Fruit fly (Drosophila melanogaster) whole organism, pupa: ENCODE measurements around the gene rgn.

Experiments used
- CG12605 ChIP-seq: fragments of 200-800 bp; sonication (Bioruptor generic); IDR thresholded peaks from 2 replicates; pipeline ENCODE4 v1.3.6; 2022; ENCODE audit warnings: missing biosample characterization, missing genetic modification characterization
- CG13204 ChIP-seq: fragments of 200-800 bp; sonication (Bioruptor generic); optimal IDR thresholded peaks from 2 replicates; lab custom pipeline; 2018; ENCODE audit warnings: missing biosample characterization, mild to moderate bottlenecking, missing genetic modification characterization, moderate library complexity
- CG14655 ChIP-seq: fragments of 200-800 bp; sonication (Bioruptor generic); optimal IDR thresholded peaks from 3 replicates; lab custom pipeline; 2017; ENCODE audit warnings: mild to moderate bottlenecking, missing biosample characterization, missing genetic modification reagents, missing genetic modification characterization
- CG15710 ChIP-seq: fragments of 200-800 bp; sonication (Bioruptor generic); optimal IDR thresholded peaks from 2 replicates; lab custom pipeline; 2018; ENCODE audit warnings: missing biosample characterization, mild to moderate bottlenecking, missing genetic modification characterization, moderate library complexity
- CG34367 ChIP-seq: fragments of 200-800 bp; sonication (Bioruptor generic); optimal IDR thresholded peaks from 2 replicates; lab custom pipeline; 2018; ENCODE audit warnings: missing biosample characterization, mild to moderate bottlenecking, missing genetic modification characterization
- CG4496 ChIP-seq: fragments of 200-800 bp; sonication (Bioruptor generic); IDR thresholded peaks from 3 replicates; pipeline ENCODE4 v1.3.6; 2022; ENCODE audit warnings: missing biosample characterization, missing genetic modification characterization
- CG8159 ChIP-seq: fragments of 200-800 bp; sonication (Bioruptor generic); optimal IDR thresholded peaks from 3 replicates; lab custom pipeline; 2018; ENCODE audit warnings: missing biosample characterization, mild to moderate bottlenecking, missing genetic modification characterization, moderate library complexity
- CG9948 ChIP-seq: fragments of 200-800 bp; sonication (Bioruptor generic); optimal IDR thresholded peaks from 2 replicates; lab custom pipeline; 2018; ENCODE audit warnings: missing biosample characterization, mild to moderate bottlenecking, missing genetic modification characterization, moderate library complexity
- D1 ChIP-seq: fragments of 200-800 bp; sonication (Bioruptor generic); optimal IDR thresholded peaks from 2 replicates; lab custom pipeline; 2018; ENCODE audit warnings: missing biosample characterization, mild to moderate bottlenecking, missing genetic modification characterization, moderate library complexity
- Ets98B ChIP-seq: fragments of 200-800 bp; sonication (Bioruptor generic); IDR thresholded peaks from 2 replicates; pipeline ENCODE4 v1.3.6; 2022; ENCODE audit warnings: missing biosample characterization, missing genetic modification characterization
- Pif1A ChIP-seq: fragments of 200-800 bp; sonication (Bioruptor generic); optimal IDR thresholded peaks from 3 replicates; lab custom pipeline; 2016; ENCODE audit warnings: missing biosample characterization, missing genetic modification characterization
- Pif1B ChIP-seq: fragments of 200-800 bp; sonication (Bioruptor generic); optimal IDR thresholded peaks from 3 replicates; lab custom pipeline; 2016; ENCODE audit warnings: missing biosample characterization, missing genetic modification characterization
- fd96Ca ChIP-seq: fragments of 200-800 bp; sonication (Bioruptor generic); IDR thresholded peaks from 3 replicates; pipeline ENCODE4 v1.3.6; 2022; ENCODE audit warnings: missing biosample characterization, missing genetic modification characterization

DNA sequence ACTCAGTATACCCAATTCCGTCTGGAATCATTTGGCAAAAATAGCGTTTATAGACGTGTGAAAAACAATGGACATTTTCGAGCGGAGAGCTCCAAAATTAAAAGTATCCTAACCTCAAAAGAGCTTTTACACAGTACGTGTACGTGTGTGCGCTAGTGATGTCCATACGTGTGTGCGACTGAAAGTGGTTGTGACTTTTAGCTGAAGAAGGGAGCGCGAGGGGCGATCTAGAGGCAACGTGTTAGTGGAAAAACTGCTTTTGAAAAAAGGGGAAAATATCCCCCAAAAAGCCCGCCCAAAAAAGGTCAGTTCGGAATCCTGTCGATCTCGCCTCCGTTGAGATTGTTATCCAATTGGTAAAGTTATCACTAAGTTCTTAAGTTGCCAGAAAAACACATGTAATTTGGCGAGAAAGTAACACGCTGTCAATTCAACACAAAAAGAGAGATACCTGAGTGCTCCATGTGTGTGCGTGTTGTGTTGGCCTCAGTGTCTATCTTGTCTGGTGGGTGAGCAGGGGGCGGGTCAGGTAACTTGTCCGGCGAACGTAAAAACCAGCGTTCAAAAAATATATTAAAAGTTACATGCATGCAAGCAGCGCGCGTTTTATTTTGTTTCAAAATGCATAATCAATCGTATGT lies 51.6 kb downstream of the rgn start:
- TF ChIP-seq Pif1A (GFP tag; lab: Kevin White, UChicago) (no peak), CG8159 (tag; lab: Kevin White, UChicago) (no peak), CG4496 (no peak), CG34367 (tag; lab: Kevin White, UChicago) (no peak), CG9948 (tag; lab: Kevin White, UChicago) (no peak), fd96Ca (no peak), Ets98B (GFP tag; lab: Robert Waterston, UW) (no peak), CG15710 (tag; lab: Kevin White, UChicago) (no peak), Pif1B (GFP tag; lab: Kevin White, UChicago) (no peak), CG12605 (GFP tag; lab: Robert Waterston, UW) (no peak), D1 (tag; lab: Kevin White, UChicago) (no peak), CG14655 (GFP tag; lab: Kevin White, UChicago) (no peak), CG13204 (GFP tag; lab: Kevin White, UChicago) (no peak)
